Worm (Caenorhabditis elegans) whole organism, L2 larva: ENCODE measurements around the gene fbxa-171.
"Not testable (repeated sequence)": the region's sequence is repeated elsewhere in the genome, so short reads cannot be mapped to it uniquely, and the experiment has no call there.

Experiments used
- C34F6.9 ChIP-seq: fragments of 150-350 bp; optimal IDR thresholded peaks from 2 replicates; lab custom pipeline; 2014; ENCODE audit warnings: missing biosample characterization, missing genetic modification characterization
- F13H6.1 ChIP-seq: sonication (generic microtip); optimal IDR thresholded peaks from 2 replicates; lab custom pipeline; 2016; ENCODE audit warnings: missing genetic modification characterization, missing compliant biosample characterization
- R02D3.7 ChIP-seq: fragments of 150-350 bp; optimal IDR thresholded peaks from 2 replicates; lab custom pipeline; 2014; ENCODE audit warnings: missing biosample characterization, missing genetic modification characterization
- alr-1 ChIP-seq: fragments of 150-350 bp; optimal IDR thresholded peaks from 2 replicates; lab custom pipeline; 2014; ENCODE audit warnings: missing biosample characterization, missing genetic modification characterization
- aly-2 ChIP-seq: fragments of 150-350 bp; optimal IDR thresholded peaks from 2 replicates; lab custom pipeline; 2014; ENCODE audit warnings: missing biosample characterization, missing genetic modification characterization
- ama-1 ChIP-seq: fragments of 150-350 bp; optimal IDR thresholded peaks from 2 replicates; lab custom pipeline; 2018; ENCODE audit warnings: inconsistent platforms
- blmp-1 ChIP-seq: sonication (generic microtip); optimal IDR thresholded peaks from 2 replicates; lab custom pipeline; 2017; ENCODE audit warnings: missing genetic modification characterization, mild to moderate bottlenecking, missing compliant biosample characterization, antibody characterized with exemption, moderate library complexity; ENCODE audit not compliant: insufficient read depth
- ceh-16 ChIP-seq: fragments of 150-350 bp; optimal IDR thresholded peaks from 2 replicates; lab custom pipeline; 2014; ENCODE audit warnings: missing biosample characterization, missing genetic modification characterization
- ceh-82 ChIP-seq: fragments of 150-350 bp; optimal IDR thresholded peaks from 2 replicates; lab custom pipeline; 2014; ENCODE audit warnings: missing biosample characterization, missing genetic modification characterization
- crh-2 ChIP-seq: sonication (generic microtip); optimal IDR thresholded peaks from 2 replicates; lab custom pipeline; 2017; ENCODE audit warnings: missing biosample characterization, missing genetic modification characterization
- dmd-4 ChIP-seq: sonication (generic microtip); optimal IDR thresholded peaks from 2 replicates; lab custom pipeline; 2017; ENCODE audit warnings: missing biosample characterization, missing genetic modification characterization
- egl-27 ChIP-seq: sonication (generic microtip); optimal IDR thresholded peaks from 3 replicates; lab custom pipeline; 2017; ENCODE audit warnings: missing biosample characterization, missing genetic modification reagents, missing genetic modification characterization
- elt-1 ChIP-seq: fragments of 150-350 bp; optimal IDR thresholded peaks from 2 replicates; lab custom pipeline; 2014; ENCODE audit warnings: missing biosample characterization, missing genetic modification characterization
- elt-3 ChIP-seq: sonication (generic microtip); optimal IDR thresholded peaks from 2 replicates; lab custom pipeline; 2017; ENCODE audit warnings: missing biosample characterization, missing genetic modification characterization
- fos-1 ChIP-seq: fragments of 150-350 bp; optimal IDR thresholded peaks from 2 replicates; lab custom pipeline; 2014; ENCODE audit warnings: missing biosample characterization, missing genetic modification characterization
- lin-11 ChIP-seq: fragments of 150-350 bp; sonication (generic microtip); optimal IDR thresholded peaks from 2 replicates; lab custom pipeline; 2014; ENCODE audit warnings: missing biosample characterization, missing genetic modification characterization, inconsistent platforms, mixed read lengths
- lin-39 ChIP-seq: fragments of 150-350 bp; optimal IDR thresholded peaks from 2 replicates; lab custom pipeline; 2014; ENCODE audit warnings: missing biosample characterization, missing genetic modification reagents, missing genetic modification characterization
- mdl-1 ChIP-seq, 2 experiments: fragments of 150-350 bp in 1 of 2; sonication (generic microtip) in 1 of 2; optimal IDR thresholded peaks; 2 replicates each; lab custom pipeline; 2017; ENCODE audit warnings: missing biosample characterization in 2 of 2, missing genetic modification characterization in 2 of 2
- nhr-10 ChIP-seq: sonication (generic microtip); optimal IDR thresholded peaks from 2 replicates; lab custom pipeline; 2017; ENCODE audit warnings: missing biosample characterization, missing genetic modification characterization
- nhr-12 ChIP-seq: fragments of 150-350 bp; optimal IDR thresholded peaks from 2 replicates; lab custom pipeline; 2014; ENCODE audit warnings: missing biosample characterization, missing genetic modification characterization
- nhr-21 ChIP-seq: fragments of 150-350 bp; optimal IDR thresholded peaks from 2 replicates; lab custom pipeline; 2014; ENCODE audit warnings: missing biosample characterization, missing genetic modification characterization
- nhr-23 ChIP-seq: fragments of 150-350 bp; optimal IDR thresholded peaks from 2 replicates; lab custom pipeline; 2014; ENCODE audit warnings: missing biosample characterization, missing genetic modification reagents, missing genetic modification characterization
- nhr-25 ChIP-seq: fragments of 150-350 bp; sonication (generic microtip); optimal IDR thresholded peaks from 3 replicates; lab custom pipeline; 2014; ENCODE audit warnings: missing biosample characterization, missing genetic modification characterization
- nhr-6 ChIP-seq: fragments of 150-350 bp; optimal IDR thresholded peaks from 2 replicates; lab custom pipeline; 2014; ENCODE audit warnings: missing biosample characterization, missing genetic modification characterization
- skn-1 ChIP-seq: sonication (generic microtip); optimal IDR thresholded peaks from 2 replicates; lab custom pipeline; 2017; ENCODE audit warnings: missing biosample characterization, missing genetic modification characterization
- snpc-4 ChIP-seq: fragments of 150-350 bp; optimal IDR thresholded peaks from 2 replicates; lab custom pipeline; 2014; ENCODE audit warnings: missing biosample characterization, missing genetic modification characterization
- unc-39 ChIP-seq: fragments of 150-350 bp; optimal IDR thresholded peaks from 2 replicates; lab custom pipeline; 2014; ENCODE audit warnings: missing biosample characterization, missing genetic modification characterization
- unc-55 ChIP-seq: fragments of 150-350 bp; sonication (generic microtip); optimal IDR thresholded peaks from 3 replicates; lab custom pipeline; 2014; ENCODE audit warnings: missing biosample characterization, missing genetic modification reagents, missing genetic modification characterization
- zag-1 ChIP-seq: fragments of 150-350 bp; optimal IDR thresholded peaks from 2 replicates; lab custom pipeline; 2014; ENCODE audit warnings: missing biosample characterization, missing genetic modification characterization
- ztf-11 ChIP-seq: sonication (generic microtip); optimal IDR thresholded peaks from 2 replicates; lab custom pipeline; 2017; ENCODE audit warnings: missing biosample characterization, missing genetic modification characterization
- ztf-4 ChIP-seq: fragments of 150-350 bp; optimal IDR thresholded peaks from 2 replicates; lab custom pipeline; 2014; ENCODE audit warnings: missing biosample characterization, missing genetic modification characterization

Gene fbxa-171

DNA sequence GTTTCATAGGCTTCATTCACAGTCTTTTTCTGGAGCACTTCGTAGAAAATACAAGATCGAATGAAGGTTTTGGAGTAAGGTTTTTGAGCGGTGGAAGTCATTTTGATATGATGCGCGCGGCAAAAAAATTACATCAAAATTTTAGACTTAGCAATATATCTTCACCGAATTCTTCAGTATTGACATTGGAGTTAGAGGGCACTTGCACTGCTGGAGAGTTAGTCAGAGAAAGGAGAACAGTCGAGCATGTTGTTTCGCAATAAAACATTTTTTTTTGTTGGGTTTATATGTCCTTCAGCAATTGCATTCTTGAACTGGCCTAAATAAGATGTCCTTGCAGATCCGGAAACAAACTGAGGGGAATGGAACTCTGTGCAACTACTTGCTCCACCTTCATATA, at the start of gene fbxa-171:
Gene fbxa-171, minus strand, starts transcription at position 101 of the 400 bp plus-strand sequence.
- TF ChIP-seq alr-1 (tag; lab: Kevin White, UChicago) (no peak), snpc-4 (tag; lab: Kevin White, UChicago) (no peak), nhr-12 (tag; lab: Kevin White, UChicago) (no peak), ztf-11 (tag; lab: Kevin White, UChicago) (no peak), elt-3 (tag; lab: Kevin White, UChicago) (no peak), mdl-1 (tag; optimal IDR thresholded peaks at IDR 0.05; lab: Kevin White, UChicago) (no peak), unc-55 (GFP tag; lab: Kevin White, UChicago) (no peak), skn-1 (tag; lab: Kevin White, UChicago) (no peak), aly-2 (no peak), F13H6.1 (tag; lab: Kevin White, UChicago) (no peak), unc-39 (no peak), C34F6.9 (no peak), zag-1 (no peak), elt-1 (no peak), nhr-23 (tag; lab: Kevin White, UChicago) (no peak), egl-27 (tag; lab: Kevin White, UChicago) (no peak), fos-1 (no peak), dmd-4 (tag; lab: Kevin White, UChicago) (no peak), nhr-10 (tag; lab: Kevin White, UChicago) (no peak), lin-11 (tag; lab: Kevin White, UChicago) (no peak)

DNA sequence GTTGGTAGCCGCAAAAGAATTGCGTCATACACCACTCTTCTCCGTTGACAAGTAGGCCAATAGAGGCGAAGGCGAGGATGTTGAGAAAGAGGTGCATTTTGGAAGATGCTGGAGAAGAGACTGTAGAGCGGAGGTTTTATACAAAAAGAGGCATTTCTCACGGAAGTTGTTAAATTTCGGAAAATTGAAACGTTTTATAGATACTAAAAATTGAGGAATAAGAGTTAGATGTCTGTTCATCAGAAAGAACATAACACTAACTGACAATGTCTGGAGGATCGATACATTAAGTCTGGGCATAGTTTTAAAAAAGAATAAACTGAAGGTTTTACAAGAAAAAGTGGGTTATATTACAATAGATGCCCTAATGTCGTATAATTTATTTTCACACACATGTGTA, 48.4 kb upstream of the fbxa-171 start, which contains the start of gene Y6G8.14:
Gene Y6G8.14, minus strand, starts transcription at position 101 of the 400 bp plus-strand sequence.
- no peak for TF ChIP-seq blmp-1 (tag; lab: Kevin White, UChicago)
- TF ChIP-seq zag-1, result no peak
- no peak for TF ChIP-seq ceh-16
- TF ChIP-seq C34F6.9, result no peak
- TF ChIP-seq lin-39 (tag; lab: Kevin White, UChicago), result no peak
- no peak for TF ChIP-seq fos-1

DNA sequence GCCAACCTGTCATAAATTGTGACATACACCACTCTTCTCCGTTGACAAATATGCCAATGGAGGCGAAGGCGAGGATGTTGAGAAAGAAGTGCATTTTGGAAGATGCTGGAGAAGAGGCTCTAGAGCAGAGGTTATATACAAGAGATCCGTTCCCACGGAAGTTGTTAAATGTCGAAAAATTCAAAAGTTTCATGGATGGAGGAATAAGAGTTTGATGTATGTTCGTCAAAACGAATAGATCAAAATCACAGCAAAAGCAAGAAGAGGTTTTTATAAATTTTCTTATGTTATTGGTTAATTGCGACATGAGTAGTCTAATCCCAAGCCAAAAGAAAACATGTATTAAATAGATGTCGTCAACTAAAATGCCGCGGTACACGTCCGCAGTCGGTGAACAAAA, 44.7 kb upstream of the fbxa-171 start, which contains the start of gene Y6G8.15:
Gene Y6G8.15, minus strand, starts transcription at position 101 of the 400 bp plus-strand sequence.
- not testable (repeated sequence) for TF ChIP-seq unc-39; F13H6.1 (tag; lab: Kevin White, UChicago); C34F6.9

DNA sequence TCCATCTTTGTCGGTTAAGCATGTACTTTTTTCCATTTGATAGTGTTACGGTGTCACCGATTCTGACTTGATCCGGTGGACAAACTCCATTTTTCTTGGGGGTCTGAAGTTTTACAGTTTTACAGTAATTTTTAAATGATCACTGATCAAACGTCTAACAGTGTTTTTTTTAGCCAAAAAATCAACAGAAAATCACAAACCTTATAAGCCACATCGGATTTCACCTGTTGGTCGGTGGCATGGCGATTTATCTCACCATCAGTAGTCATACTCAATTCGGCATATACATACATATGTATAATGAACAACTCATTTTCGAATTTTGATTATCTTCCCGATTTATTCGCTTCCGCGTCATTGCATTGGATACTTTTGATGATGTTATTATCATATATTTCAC, 42.0 kb upstream of the fbxa-171 start, which contains the start of gene srz-91:
Gene srz-91, plus strand, starts transcription at position 301 of the 400 bp plus-strand sequence.
- TF ChIP-seq nhr-6 (tag; lab: Kevin White, UChicago) (no peak), snpc-4 (tag; lab: Kevin White, UChicago) (no peak), crh-2 (no peak)
- TF ChIP-seq, all 48 proteins: peak for 0

DNA sequence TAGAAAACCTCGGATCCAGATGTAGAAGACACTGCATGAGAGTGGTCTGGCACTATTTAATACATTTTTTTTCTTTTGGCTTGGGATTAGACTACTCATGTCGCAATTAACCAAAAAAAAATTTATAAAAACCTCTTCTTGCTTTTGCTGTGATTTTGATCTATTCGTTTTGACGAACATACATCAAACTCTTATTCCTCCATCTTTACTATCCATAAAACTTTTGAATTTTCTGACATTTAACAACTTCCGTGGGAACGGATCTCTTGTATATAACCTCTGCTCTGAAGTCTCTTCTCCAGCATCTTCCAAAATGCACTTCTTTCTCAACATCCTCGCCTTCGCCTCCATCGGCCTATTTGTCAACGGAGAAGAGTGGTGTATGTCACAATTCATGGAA, 40.2 kb upstream of the fbxa-171 start, which contains the start of gene Y6G8.16:
Gene Y6G8.16, plus strand, starts transcription at position 301 of the 400 bp plus-strand sequence.
- TF ChIP-seq ceh-82, skn-1, nhr-10 (tag; lab: Kevin White, UChicago): not testable (repeated sequence)
- TF ChIP-seq, all 48 proteins: peak for 0; not testable (repeated sequence) for 48

DNA sequence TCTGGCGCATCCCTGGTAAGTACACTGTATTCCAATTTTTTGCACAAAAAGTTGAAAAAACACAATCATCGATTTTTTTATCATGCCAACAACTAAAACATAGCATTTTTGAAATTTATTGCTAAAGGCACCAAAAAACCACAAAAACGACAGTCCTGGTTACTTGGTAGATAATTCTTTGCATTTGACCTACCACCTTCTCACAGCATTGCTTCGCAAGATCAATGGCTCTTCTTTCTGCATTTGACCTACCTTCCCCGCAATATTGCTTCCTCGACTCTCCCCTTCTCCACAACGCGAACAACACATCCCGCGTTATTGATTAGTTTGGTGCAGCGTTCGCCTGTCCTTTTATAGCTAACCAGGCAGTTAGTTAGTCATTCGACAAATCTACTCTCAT, 35.7 kb upstream of the fbxa-171 start, which contains the start of gene ztf-25:
Gene ztf-25, plus strand, starts transcription at position 301 of the 400 bp plus-strand sequence.
- no peak for TF ChIP-seq skn-1 (tag; lab: Kevin White, UChicago)
- TF ChIP-seq ceh-82 (tag; lab: Kevin White, UChicago), result no peak
- no peak for TF ChIP-seq dmd-4 (tag; lab: Kevin White, UChicago)
- TF ChIP-seq snpc-4 (tag; lab: Kevin White, UChicago), result no peak
- no peak for TF ChIP-seq R02D3.7
- TF ChIP-seq ama-1 (lab: Kevin White, UChicago), result no peak
- TF ChIP-seq ztf-4, result no peak
- TF ChIP-seq nhr-25 (tag; lab: Kevin White, UChicago), result no peak
- TF ChIP-seq nhr-21 (tag; lab: Kevin White, UChicago), result no peak
- no peak for TF ChIP-seq alr-1 (tag; lab: Kevin White, UChicago)
- TF ChIP-seq unc-55 (GFP tag; lab: Kevin White, UChicago), result no peak
